Worm (Caenorhabditis elegans) whole organism, midembryonic: ENCODE results near the gene F25B3.2.

Source experiments
- T22C8.4 ChIP-seq: fragments of 200-800 bp; sonication (Bioruptor generic); IDR thresholded peaks from 2 replicates; pipeline ENCODE4 v1.3.6; 2022; ENCODE audit warnings: missing genetic modification characterization, missing compliant biosample characterization
- flt-1 ChIP-seq: fragments of 200-800 bp; sonication (Bioruptor generic); IDR thresholded peaks from 2 replicates; pipeline ENCODE4 v1.3.6; 2022; ENCODE audit warnings: missing genetic modification characterization, missing compliant biosample characterization
- klf-2 ChIP-seq: fragments of 200-800 bp; sonication (Bioruptor generic); conservative IDR thresholded peaks from 2 replicates; pipeline ENCODE4 v1.3.6; 2022; ENCODE audit warnings: missing genetic modification reagents, missing genetic modification characterization, missing compliant biosample characterization
- ref-1 ChIP-seq: fragments of 200-800 bp; sonication (Bioruptor generic); conservative IDR thresholded peaks from 2 replicates; pipeline ENCODE4 v1.3.6; 2022; ENCODE audit warnings: missing genetic modification reagents, missing genetic modification characterization, missing compliant biosample characterization
- ztf-23 ChIP-seq: fragments of 200-800 bp; sonication (Bioruptor generic); IDR thresholded peaks from 2 replicates; pipeline ENCODE4 v1.3.6; 2022; ENCODE audit warnings: missing genetic modification reagents, missing genetic modification characterization, missing compliant biosample characterization

- no peak for TF ChIP-seq ref-1 (GFP tag; lab: Robert Waterston, UW)
- TF ChIP-seq klf-2 = no peak
- TF ChIP-seq flt-1 (GFP tag; lab: Robert Waterston, UW) = no peak
- TF ChIP-seq ztf-23 (GFP tag; lab: Robert Waterston, UW) = no peak
- no peak for TF ChIP-seq T22C8.4 (GFP tag; lab: Robert Waterston, UW)
These were observed 48.0 kb downstream of the F25B3.2 start, which contains the start of gene idpc-4 for ce11 chrV:9625122-9625521.
